Worm (Caenorhabditis elegans) whole organism, late embryonic: Measurements from ENCODE around the gene ZK863.1.

Experiments
- C38D4.7 ChIP-seq: fragments of 200-800 bp; sonication (Bioruptor generic); optimal IDR thresholded peaks from 2 replicates; lab custom pipeline; 2018; ENCODE audit warnings: mild to moderate bottlenecking, missing genetic modification characterization, moderate library complexity, missing compliant biosample characterization
- K02D7.2 ChIP-seq: sonication (generic microtip); optimal IDR thresholded peaks from 2 replicates; lab custom pipeline; 2017; ENCODE audit warnings: mild to moderate bottlenecking, missing genetic modification characterization, missing compliant biosample characterization
- ahr-1 ChIP-seq: sonication (generic microtip); optimal IDR thresholded peaks from 2 replicates; lab custom pipeline; 2016; ENCODE audit warnings: missing genetic modification characterization, missing compliant biosample characterization
- ama-1 ChIP-seq: fragments of 150-350 bp; optimal IDR thresholded peaks from 2 replicates; lab custom pipeline; 2014
- ceh-14 ChIP-seq: sonication (generic microtip); optimal IDR thresholded peaks from 2 replicates; lab custom pipeline; 2016; ENCODE audit warnings: missing genotype, missing genetic modification characterization, missing compliant biosample characterization
- ceh-18 ChIP-seq: sonication (generic microtip); optimal IDR thresholded peaks from 2 replicates; lab custom pipeline; 2016; ENCODE audit warnings: missing genetic modification characterization, missing compliant biosample characterization
- ceh-31 ChIP-seq: sonication (generic microtip); optimal IDR thresholded peaks from 2 replicates; lab custom pipeline; 2016; ENCODE audit warnings: missing genetic modification characterization, missing compliant biosample characterization
- ceh-34 ChIP-seq: sonication (generic microtip); optimal IDR thresholded peaks from 2 replicates; lab custom pipeline; 2016; ENCODE audit warnings: mild to moderate bottlenecking, missing genetic modification characterization, missing compliant biosample characterization
- ceh-45 ChIP-seq: fragments of 200-800 bp; sonication (Bioruptor generic); IDR thresholded peaks from 2 replicates; pipeline ENCODE4 v1.3.6; 2022; ENCODE audit warnings: missing genetic modification reagents, missing genetic modification characterization, missing compliant biosample characterization
- ceh-48 ChIP-seq: sonication (generic microtip); optimal IDR thresholded peaks from 2 replicates; lab custom pipeline; 2016; ENCODE audit warnings: missing genetic modification characterization, inconsistent platforms, missing compliant biosample characterization
- ceh-9 ChIP-seq: sonication (generic microtip); optimal IDR thresholded peaks from 2 replicates; lab custom pipeline; 2016; ENCODE audit warnings: mild to moderate bottlenecking, missing genetic modification characterization, inconsistent platforms, missing compliant biosample characterization
- dve-1 ChIP-seq: sonication (generic microtip); optimal IDR thresholded peaks from 2 replicates; lab custom pipeline; 2017; ENCODE audit warnings: antibody characterized with exemption, mild to moderate bottlenecking, missing genetic modification characterization, missing compliant biosample characterization
- elt-2 ChIP-seq: sonication (generic microtip); optimal IDR thresholded peaks from 2 replicates; lab custom pipeline; 2016; ENCODE audit warnings: missing genetic modification reagents, missing genetic modification characterization, missing compliant biosample characterization
- elt-4 ChIP-seq: sonication (generic microtip); optimal IDR thresholded peaks from 2 replicates; lab custom pipeline; 2016; ENCODE audit warnings: missing genetic modification characterization, missing compliant biosample characterization
- ets-4 ChIP-seq: sonication (generic microtip); optimal IDR thresholded peaks from 2 replicates; lab custom pipeline; 2016; ENCODE audit warnings: missing genetic modification characterization, missing compliant biosample characterization
- fkh-6 ChIP-seq: sonication (generic microtip); optimal IDR thresholded peaks from 2 replicates; lab custom pipeline; 2016; ENCODE audit warnings: missing genetic modification characterization, missing compliant biosample characterization
- hlh-6 ChIP-seq: sonication (generic microtip); optimal IDR thresholded peaks from 2 replicates; lab custom pipeline; 2016; ENCODE audit warnings: missing genotype, missing genetic modification characterization, missing compliant biosample characterization
- lim-6 ChIP-seq: sonication (generic microtip); optimal IDR thresholded peaks from 2 replicates; lab custom pipeline; 2016; ENCODE audit warnings: missing genetic modification characterization, missing compliant biosample characterization
- lin-11 ChIP-seq: fragments of 200-800 bp; sonication (Bioruptor generic); optimal IDR thresholded peaks from 2 replicates; lab custom pipeline; 2018; ENCODE audit warnings: mild to moderate bottlenecking, missing genetic modification characterization, missing compliant biosample characterization
- odd-2 ChIP-seq: sonication (generic microtip); optimal IDR thresholded peaks from 2 replicates; lab custom pipeline; 2017; ENCODE audit warnings: antibody characterized with exemption, mild to moderate bottlenecking, missing genetic modification characterization, missing compliant biosample characterization
- pax-1 ChIP-seq: fragments of 150-350 bp; optimal IDR thresholded peaks from 2 replicates; lab custom pipeline; 2014; ENCODE audit warnings: missing biosample characterization, missing genetic modification characterization
- pha-2 ChIP-seq: sonication (generic microtip); optimal IDR thresholded peaks from 2 replicates; lab custom pipeline; 2017; ENCODE audit warnings: mild to moderate bottlenecking, missing genetic modification characterization, missing compliant biosample characterization
- pros-1 ChIP-seq: fragments of 150-350 bp; optimal IDR thresholded peaks from 2 replicates; lab custom pipeline; 2014; ENCODE audit warnings: missing biosample characterization, missing genetic modification reagents, missing genetic modification characterization
- rnt-1 ChIP-seq: sonication (generic microtip); optimal IDR thresholded peaks from 2 replicates; lab custom pipeline; 2016; ENCODE audit warnings: missing genetic modification characterization, missing compliant biosample characterization
- sdc-2 ChIP-seq: sonication (generic microtip); optimal IDR thresholded peaks from 2 replicates; lab custom pipeline; 2016; ENCODE audit warnings: missing genotype, missing genetic modification characterization, missing compliant biosample characterization
- sox-4 ChIP-seq: sonication (generic microtip); optimal IDR thresholded peaks from 2 replicates; lab custom pipeline; 2017; ENCODE audit warnings: mild to moderate bottlenecking, missing genetic modification characterization, inconsistent platforms, missing compliant biosample characterization
- ttx-3 ChIP-seq: sonication (generic microtip); optimal IDR thresholded peaks from 2 replicates; lab custom pipeline; 2016; ENCODE audit warnings: missing genetic modification reagents, missing genetic modification characterization, missing compliant biosample characterization
- unc-42 ChIP-seq: sonication (generic microtip); optimal IDR thresholded peaks from 2 replicates; lab custom pipeline; 2016; ENCODE audit warnings: missing genotype, missing genetic modification characterization, missing compliant biosample characterization
- unc-86 ChIP-seq: sonication (generic microtip); optimal IDR thresholded peaks from 2 replicates; lab custom pipeline; 2016; ENCODE audit warnings: missing genetic modification characterization, missing compliant biosample characterization
- zip-5 ChIP-seq: sonication (generic microtip); optimal IDR thresholded peaks from 2 replicates; lab custom pipeline; 2016; ENCODE audit warnings: missing genetic modification characterization, missing compliant biosample characterization
- ztf-16 ChIP-seq: sonication (generic microtip); optimal IDR thresholded peaks from 2 replicates; lab custom pipeline; 2017; ENCODE audit warnings: missing genetic modification characterization, missing compliant biosample characterization

Gene ZK863.1

ce11 chrV:12170114-12170513 is at the start of gene ZK863.1:
Gene ZK863.1, minus strand, starts transcription at chrV:12170214.
- no peak for TF ChIP-seq hlh-6 (tag; lab: Kevin White, UChicago)
- TF ChIP-seq ahr-1 (tag; lab: Kevin White, UChicago) = no peak

ce11 chrV:12213027-12213426 is 43.0 kb upstream of the ZK863.1 start, which contains the start of gene vab-8:
Gene vab-8, plus strand, starts transcription at chrV:12213327.
- TF ChIP-seq elt-2 (tag; lab: Kevin White, UChicago) (peak; percentile 26), zip-5 (tag; lab: Kevin White, UChicago) (no peak)

- TF ChIP-seq K02D7.2 (tag; lab: Kevin White, UChicago) (no peak), ets-4 (no peak), fkh-6 (tag; lab: Kevin White, UChicago) (no peak), odd-2 (tag; lab: Kevin White, UChicago) (no peak), pax-1 (tag; lab: Kevin White, UChicago) (no peak), ttx-3 (tag; lab: Kevin White, UChicago) (no peak), sdc-2 (tag; lab: Kevin White, UChicago) (no peak), lin-11 (tag; lab: Kevin White, UChicago) (no peak), ceh-31 (tag; lab: Kevin White, UChicago) (peak; percentile 65), unc-42 (tag; lab: Kevin White, UChicago) (peak; percentile 95), elt-2 (tag; lab: Kevin White, UChicago) (no peak)
These were observed 41.1 kb upstream of the ZK863.1 start for ce11 chrV:12211090-12211489.

- TF ChIP-seq pha-2 (tag; lab: Kevin White, UChicago) (no peak), unc-42 (tag; lab: Kevin White, UChicago) (peak; percentile 87)
These were observed 39.9 kb upstream of the ZK863.1 start for ce11 chrV:12209951-12210350.

ce11 chrV:12208678-12209077 is 38.7 kb upstream of the ZK863.1 start:
- TF ChIP-seq ama-1 (lab: Kevin White, UChicago) (no peak), ceh-18 (tag; lab: Kevin White, UChicago) (peak; percentile 19), ztf-16 (tag; lab: Kevin White, UChicago) (no peak), elt-2 (tag; lab: Kevin White, UChicago) (peak; percentile 13), ceh-34 (tag; lab: Kevin White, UChicago) (no peak)
- TF ChIP-seq, all 69 proteins: peak for 2

- TF ChIP-seq unc-42 (tag; lab: Kevin White, UChicago) = no peak
- no peak for TF ChIP-seq sox-4
- no peak for TF ChIP-seq elt-4 (tag; lab: Kevin White, UChicago)
- TF ChIP-seq dve-1 (tag; lab: Kevin White, UChicago) = no peak
- TF ChIP-seq ets-4 = no peak
- TF ChIP-seq C38D4.7 (GFP tag; lab: Kevin White, UChicago) = no peak
- TF ChIP-seq ceh-48 (tag; lab: Kevin White, UChicago) = no peak
These were observed 29.5 kb upstream of the ZK863.1 start for ce11 chrV:12199474-12199873.

- TF ChIP-seq hlh-6 (tag; lab: Kevin White, UChicago) (no peak), rnt-1 (peak; percentile 4), ceh-45 (GFP tag; lab: Robert Waterston, UW) (no peak)
These were observed 28.5 kb upstream of the ZK863.1 start, which contains the start of gene lon-3 for ce11 chrV:12198545-12198944. Gene lon-3, minus strand, starts transcription at chrV:12198645.

ce11 chrV:12197748-12198147 is 27.7 kb upstream of the ZK863.1 start:
- TF ChIP-seq unc-86 (tag; lab: Kevin White, UChicago) = no peak
- no peak for TF ChIP-seq ceh-18 (tag; lab: Kevin White, UChicago)
- TF ChIP-seq elt-4 (tag; lab: Kevin White, UChicago) = peak; percentile 39
- TF ChIP-seq lim-6 (tag; lab: Kevin White, UChicago) = no peak
- TF ChIP-seq pros-1 (tag; lab: Kevin White, UChicago) = no peak
- TF ChIP-seq sdc-2 (tag; lab: Kevin White, UChicago) = no peak
- no peak for TF ChIP-seq ceh-9 (tag; lab: Kevin White, UChicago)
- TF ChIP-seq ceh-14 (tag; lab: Kevin White, UChicago) = no peak
